Worm (Caenorhabditis elegans): ENCODE results near the gene B0302.4.
A peak's percentile ranks its signal among the peaks of the same experiment; 100 is the strongest.

The B0302.4 gene

DNA sequence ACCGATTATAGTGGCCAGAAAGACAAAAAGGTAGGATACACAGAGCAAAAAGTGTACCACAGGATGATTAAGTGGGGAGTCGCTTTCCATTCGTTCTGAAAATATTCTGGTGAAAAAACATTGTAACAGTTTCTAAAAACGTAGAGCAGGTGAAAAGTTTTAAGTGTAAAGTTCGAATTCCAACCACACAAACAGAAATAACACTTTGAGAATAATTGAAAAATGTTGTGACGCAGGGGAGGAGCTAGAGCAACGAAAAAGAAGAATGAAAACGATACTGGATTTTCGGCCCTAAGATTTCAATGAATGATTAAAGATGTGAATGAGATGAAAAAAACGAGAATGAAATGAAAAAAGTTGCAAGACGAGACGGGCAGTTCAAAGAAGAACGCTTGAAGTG, 18.7 kb downstream of the B0302.4 start, which contains the start of gene npr-21:
TSS of gene npr-21 (minus strand) at position 101 of the 400 bp plus-strand sequence.
- TF ChIP-seq ces-1 (GFP tag; optimal IDR thresholded peaks at IDR 0.05) (no peak), nhr-237 (tag; optimal IDR thresholded peaks at IDR 0.05) (no peak), vab-7 (GFP tag; IDR thresholded peaks at IDR 0.05) (no peak), set-16 (GFP tag; IDR thresholded peaks at IDR 0.05) (no peak), arid-1 (GFP tag; conservative IDR thresholded peaks at IDR 0.05) (no peak), T20F7.1 (GFP tag; optimal IDR thresholded peaks at IDR 0.05) (no peak), ceh-44 (GFP tag; IDR thresholded peaks at IDR 0.05) (no peak), dmd-6 (GFP tag; IDR thresholded peaks at IDR 0.05) (no peak), mdl-1 (tag; optimal IDR thresholded peaks at IDR 0.05) (no peak), mes-2 (tag; optimal IDR thresholded peaks at IDR 0.05; ENCODE audit: poor library complexity, severe bottlenecking) (no peak), nhr-28 (tag; optimal IDR thresholded peaks at IDR 0.05) (no peak)

DNA sequence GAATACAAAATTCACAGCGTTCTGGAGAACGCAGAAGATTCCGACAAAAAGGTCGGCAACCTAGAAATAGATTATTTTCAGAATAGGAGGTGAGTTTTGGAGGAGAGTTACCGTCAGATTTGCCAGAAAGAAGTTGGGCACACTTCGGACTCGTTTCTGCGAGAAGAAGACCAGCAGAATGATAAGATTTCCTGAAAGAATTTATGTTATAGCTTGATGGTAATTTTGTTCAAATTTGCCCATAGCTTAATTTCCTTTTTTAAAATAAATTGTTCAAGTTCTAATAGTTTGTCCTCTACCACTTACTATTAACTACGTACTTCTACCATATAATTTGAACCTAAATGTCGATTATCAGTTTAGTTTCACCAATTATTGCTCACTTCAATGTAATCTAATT, 19.5 kb downstream of the B0302.4 start:
- TF ChIP-seq unc-62 (GFP tag; optimal IDR thresholded peaks at IDR 0.05 in 1 of 2) (peak in 1 of 2 experiments; percentile 85), unc-62 (tag; optimal IDR thresholded peaks at IDR 0.05) (no peak), snpc-1.2 (GFP tag; IDR thresholded peaks at IDR 0.05) (no peak), aha-1 (tag) (peak; percentile 54)

DNA sequence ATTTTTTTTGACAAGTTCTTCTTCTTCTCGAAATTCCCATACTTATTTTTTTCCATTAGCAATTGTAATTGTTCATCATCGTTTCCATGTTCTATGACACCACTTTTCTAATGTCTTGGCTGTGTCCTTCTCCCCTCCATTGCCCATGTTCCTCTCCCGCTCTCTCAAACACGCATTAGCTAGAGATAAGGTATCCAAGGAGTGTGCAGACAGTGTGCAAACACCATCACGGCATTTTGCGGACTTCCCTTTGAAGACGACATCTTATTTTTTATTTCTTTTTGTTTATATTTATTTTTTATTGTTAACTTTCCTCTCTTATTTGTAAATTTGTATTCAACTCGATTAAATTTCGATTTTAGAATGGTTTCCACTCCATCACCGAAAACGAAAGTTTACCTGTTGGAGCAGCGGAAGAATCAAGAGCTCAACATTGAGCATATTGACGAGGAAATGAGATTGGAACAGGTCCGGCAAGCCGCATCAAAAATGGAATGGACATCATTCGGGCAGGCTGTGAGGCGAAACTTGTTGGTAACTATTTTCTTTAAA, 25.3 kb downstream of the B0302.4 start, which contains the start of gene mdt-1.2:
TSS of gene mdt-1.2 (plus strand) at position 363 of the 552 bp plus-strand sequence.
- TF ChIP-seq dmd-6 (GFP tag; IDR thresholded peaks at IDR 0.05) (peak; percentile 55), nhr-42 (GFP tag; IDR thresholded peaks at IDR 0.05) (no peak), Y75B8A.6 (GFP tag; IDR thresholded peaks at IDR 0.05) (no peak), pha-4 (GFP tag; IDR thresholded peaks at IDR 0.05) (peak; percentile 47; the same call in 1 of the 2 replicates), pha-4 (tag; optimal IDR thresholded peaks at IDR 0.05) (peak; percentile 85), unc-130 (GFP tag; optimal IDR thresholded peaks at IDR 0.05) (no peak), nhr-11 (tag; optimal IDR thresholded peaks at IDR 0.05) (peak; percentile 3), skn-1 (tag; optimal IDR thresholded peaks at IDR 0.05) (no peak), tag-97 (GFP tag; IDR thresholded peaks at IDR 0.05) (no peak), attf-4 (tag; optimal IDR thresholded peaks at IDR 0.05) (no peak), zfp-3 (GFP tag; conservative IDR thresholded peaks at IDR 0.05) (no peak), snpc-1.2 (GFP tag; IDR thresholded peaks at IDR 0.05) (no peak), nhr-102 (tag; optimal IDR thresholded peaks at IDR 0.05) (no peak), ceh-62 (tag; optimal IDR thresholded peaks at IDR 0.05) (no peak), mdl-1 (tag; optimal IDR thresholded peaks at IDR 0.05) (peak; percentile 26 to 70), nhr-25 (tag; optimal IDR thresholded peaks at IDR 0.05; ENCODE audit: borderline replicate concordance, insufficient read depth) (no peak), fkh-10 (GFP tag; optimal IDR thresholded peaks at IDR 0.05) (no peak), lin-15B (tag; optimal IDR thresholded peaks at IDR 0.05) (no peak), madf-5 (GFP tag; IDR thresholded peaks at IDR 0.05) (no peak), spr-3 (GFP tag; optimal IDR thresholded peaks at IDR 0.05) (no peak), nhr-41 (GFP tag; IDR thresholded peaks at IDR 0.05) (no peak), D1046.2 (GFP tag; IDR thresholded peaks at IDR 0.05) (no peak), lin-39 (tag; optimal IDR thresholded peaks at IDR 0.05) (no peak), dve-1 (tag; optimal IDR thresholded peaks at IDR 0.05; ENCODE audit: insufficient read depth) (peak; percentile 87), set-16 (GFP tag; IDR thresholded peaks at IDR 0.05) (no peak), jun-1 (tag; optimal IDR thresholded peaks at IDR 0.05) (peak; percentile 25), tra-1 (GFP tag; IDR thresholded peaks at IDR 0.05) (no peak), zfp-2 (tag; optimal IDR thresholded peaks at IDR 0.05) (no peak), mes-2 (tag; optimal IDR thresholded peaks at IDR 0.05; ENCODE audit: poor library complexity, severe bottlenecking) (peak; percentile 88), ceh-28 (tag; optimal IDR thresholded peaks at IDR 0.05) (no peak), mxl-3 (GFP tag; optimal IDR thresholded peaks at IDR 0.05) (peak; percentile 48), zip-11 (GFP tag; IDR thresholded peaks at IDR 0.05) (no peak), nhr-10 (tag; optimal IDR thresholded peaks at IDR 0.05) (no peak), daf-8 (GFP tag; IDR thresholded peaks at IDR 0.05) (no peak), rbr-2 (tag; optimal IDR thresholded peaks at IDR 0.05) (peak; percentile 71), daf-12 (tag; optimal IDR thresholded peaks at IDR 0.05) (no peak), ctbp-1 (GFP tag; IDR thresholded peaks at IDR 0.05) (no peak), dpl-1 (GFP tag; optimal IDR thresholded peaks at IDR 0.05) (peak; percentile 66)

Measured in whole organism, L4 larva.